Fruit fly (Drosophila melanogaster): ENCODE data around the gene Raf.

Gene Raf

dm6 chrX:2295435-2296229, at the start of gene Raf:
Gene Raf, plus strand, starts transcription at chrX:2295466.
- TF ChIP-seq ovo (GFP tag; optimal IDR thresholded peaks at IDR 0.05) (peak; percentile 72), pad (GFP tag; optimal IDR thresholded peaks at IDR 0.05) (peak; percentile 84), Hr96 (GFP tag; optimal IDR thresholded peaks at IDR 0.05) (no peak), Crg-1 (GFP tag; optimal IDR thresholded peaks at IDR 0.05) (peak; percentile 79)

- TF ChIP-seq ovo (GFP tag; optimal IDR thresholded peaks at IDR 0.05) (no peak), kay (GFP tag; ENCODE audit: borderline replicate concordance) (no peak), CG1620 (GFP tag; optimal IDR thresholded peaks at IDR 0.05) (no peak), CG12768 (GFP tag; optimal IDR thresholded peaks at IDR 0.05) (no peak), Mnt (GFP tag; optimal IDR thresholded peaks at IDR 0.05) (no peak), Crg-1 (GFP tag; optimal IDR thresholded peaks at IDR 0.05) (no peak), CG7101 (tag; optimal IDR thresholded peaks at IDR 0.05) (no peak)
Observed at dm6 chrX:2245931-2246330, 49.3 kb upstream of the Raf start, which contains the start of gene Or2a. Gene Or2a, plus strand, starts transcription at chrX:2246231.

DNA sequence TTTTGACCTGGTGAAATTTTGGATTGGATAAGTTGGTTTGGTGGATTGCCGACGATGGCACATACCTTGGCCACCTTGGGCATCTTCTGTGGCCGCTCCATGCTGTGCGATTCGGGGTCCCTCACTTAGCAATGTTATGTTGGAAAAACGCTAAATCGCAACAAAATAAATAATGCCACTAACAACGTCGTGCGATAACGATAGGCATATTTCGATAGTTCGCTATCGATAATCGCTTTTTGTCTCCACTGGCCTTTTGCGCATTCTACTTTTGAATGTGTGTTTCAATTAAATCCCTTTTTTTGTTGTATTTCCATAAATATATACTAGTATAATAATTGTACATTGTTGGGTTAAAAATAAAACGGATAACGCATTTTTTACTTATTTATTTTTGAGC, 45.5 kb upstream of the Raf start, which contains the start of gene crn:
TSS of gene crn (minus strand) at position 221 of the 400 bp plus-strand sequence.
- TF ChIP-seq Mnt (GFP tag; optimal IDR thresholded peaks at IDR 0.05), result peak; percentile 5
- TF ChIP-seq Hr96 (GFP tag; optimal IDR thresholded peaks at IDR 0.05), result no peak

DNA sequence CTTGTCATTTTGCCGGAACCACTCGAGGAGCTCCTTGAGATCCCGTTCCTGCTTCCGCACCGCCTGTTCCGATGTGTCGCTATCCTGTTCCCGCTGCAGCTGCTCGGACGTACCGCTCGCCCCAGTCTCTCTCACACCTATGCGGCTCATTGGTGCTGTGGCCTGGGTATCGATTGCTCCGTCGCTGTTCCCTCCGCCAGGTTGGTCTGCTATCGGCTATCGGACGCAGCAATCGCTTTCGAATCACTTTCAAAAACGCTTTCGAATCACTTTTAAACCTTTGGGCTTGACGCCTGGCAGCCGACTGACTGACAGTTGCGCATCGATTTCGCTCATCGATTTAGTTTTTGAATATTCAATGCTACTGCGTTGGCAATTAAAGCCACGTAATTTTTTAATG, 43.6 kb upstream of the Raf start, which contains the start of gene CG3191:
TSS of gene CG3191 (minus strand) at position 306 of the 400 bp plus-strand sequence.
- TF ChIP-seq CG7101 (tag; optimal IDR thresholded peaks at IDR 0.05) (no peak), toe (GFP tag; optimal IDR thresholded peaks at IDR 0.05) (no peak), CG14711 (tag; optimal IDR thresholded peaks at IDR 0.05) (no peak), Hr96 (GFP tag; optimal IDR thresholded peaks at IDR 0.05) (no peak), CG12768 (GFP tag; optimal IDR thresholded peaks at IDR 0.05) (no peak), CG1620 (GFP tag; optimal IDR thresholded peaks at IDR 0.05) (no peak), tj (GFP tag; optimal IDR thresholded peaks at IDR 0.05) (no peak)

DNA sequence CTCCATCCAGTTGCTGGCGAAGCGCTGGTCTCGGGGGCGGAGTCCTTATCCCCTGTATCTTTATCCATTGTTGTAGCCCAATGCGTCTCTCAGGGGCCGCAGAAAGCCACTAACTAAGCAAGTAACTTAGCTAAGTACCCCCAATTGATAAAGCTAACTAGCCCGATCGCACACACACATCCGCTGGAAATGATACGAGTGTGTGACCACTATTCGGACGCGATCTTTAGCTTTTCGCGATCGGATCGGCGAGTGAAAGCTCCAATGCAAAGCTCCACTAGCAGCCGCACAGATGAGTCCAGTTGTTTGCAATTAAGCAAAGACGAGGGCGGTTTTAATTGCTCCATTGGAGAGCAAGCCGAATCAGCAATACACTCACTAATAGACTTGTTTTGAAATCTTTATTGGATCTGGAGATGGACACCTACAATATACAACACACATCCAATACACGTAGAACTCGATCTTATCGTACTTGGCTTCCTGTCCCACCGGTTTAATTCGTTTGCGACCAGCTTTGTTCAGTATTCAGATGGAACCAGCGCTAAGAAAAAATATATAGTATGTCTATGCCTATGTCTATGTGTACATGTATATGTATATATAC, 41.1 kb upstream of the Raf start, which contains the start of gene CG3091:
TSS of gene CG3091 (minus strand) at position 178 of the 607 bp plus-strand sequence.
- TF ChIP-seq cic (GFP tag; optimal IDR thresholded peaks at IDR 0.05), result peak; percentile 65
- no peak for TF ChIP-seq CG14711 (tag; optimal IDR thresholded peaks at IDR 0.05)
- TF ChIP-seq Mnt (GFP tag; optimal IDR thresholded peaks at IDR 0.05), result peak; percentile 3
- peak; percentile 25 for TF ChIP-seq CG33017 (tag; optimal IDR thresholded peaks at IDR 0.05)

DNA sequence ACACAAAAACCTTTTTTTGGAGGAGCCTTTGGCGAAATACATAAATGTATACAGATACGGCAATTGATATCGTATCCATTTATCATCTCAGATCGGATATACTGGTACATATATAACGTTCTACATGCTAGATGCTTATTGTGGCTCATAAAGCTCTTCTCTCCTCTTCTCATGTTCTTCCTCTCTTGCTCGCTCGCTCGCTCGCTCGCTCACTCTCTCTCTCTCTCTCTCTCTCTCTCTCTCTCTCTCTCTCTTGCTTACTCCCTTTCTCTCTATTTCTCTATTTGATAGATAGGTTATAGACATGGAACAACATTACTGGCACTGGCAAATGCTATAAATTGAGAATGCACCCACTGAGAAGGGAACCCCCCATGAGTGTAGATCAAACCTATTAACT, 40.2 kb upstream of the Raf start:
- TF ChIP-seq pad (GFP tag; optimal IDR thresholded peaks at IDR 0.05) (peak; percentile 1), CG1620 (GFP tag; optimal IDR thresholded peaks at IDR 0.05) (no peak)

DNA sequence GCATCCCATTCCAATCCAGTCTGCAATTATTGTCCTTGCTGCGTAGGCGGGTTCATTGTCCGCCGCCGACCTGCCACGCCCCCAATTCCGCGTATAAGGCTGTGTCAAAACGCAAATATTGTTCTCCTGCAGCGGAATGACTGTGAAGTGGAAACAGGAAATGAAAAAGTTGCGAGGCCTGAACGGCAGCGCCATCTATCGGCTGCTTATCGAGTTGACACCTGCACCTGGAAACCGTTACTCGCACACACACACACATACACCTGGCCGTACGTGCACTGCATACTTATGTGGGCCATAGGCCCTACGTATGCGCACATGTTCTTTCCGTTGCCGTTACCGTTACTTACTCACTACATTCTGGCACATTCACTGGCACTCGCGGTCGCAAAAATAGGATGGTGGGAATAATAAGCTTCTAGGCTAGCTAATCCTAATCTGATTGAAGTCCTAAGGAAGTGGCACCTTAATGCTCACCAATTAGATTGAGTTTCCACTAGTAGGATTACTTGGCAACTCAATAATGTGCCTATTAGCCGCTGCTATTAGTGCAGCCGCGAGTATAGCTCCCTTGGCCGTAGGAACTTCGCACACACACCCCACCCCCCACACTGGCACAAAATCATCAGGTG, 36.5 kb upstream of the Raf start:
- TF ChIP-seq Mnt (GFP tag; optimal IDR thresholded peaks at IDR 0.05) (peak; percentile 13), cnc (optimal IDR thresholded peaks at IDR 0.05) (no peak)

dm6 chrX:2259763-2260162, 35.5 kb upstream of the Raf start, which contains the start of gene CG3078:
Gene CG3078, minus strand, starts transcription at chrX:2259863.
- TF ChIP-seq Mnt (GFP tag; optimal IDR thresholded peaks at IDR 0.05), result no peak
- no peak for TF ChIP-seq Clk (GFP tag; optimal IDR thresholded peaks at IDR 0.05)
- TF ChIP-seq CG14711 (tag; optimal IDR thresholded peaks at IDR 0.05), result no peak

DNA sequence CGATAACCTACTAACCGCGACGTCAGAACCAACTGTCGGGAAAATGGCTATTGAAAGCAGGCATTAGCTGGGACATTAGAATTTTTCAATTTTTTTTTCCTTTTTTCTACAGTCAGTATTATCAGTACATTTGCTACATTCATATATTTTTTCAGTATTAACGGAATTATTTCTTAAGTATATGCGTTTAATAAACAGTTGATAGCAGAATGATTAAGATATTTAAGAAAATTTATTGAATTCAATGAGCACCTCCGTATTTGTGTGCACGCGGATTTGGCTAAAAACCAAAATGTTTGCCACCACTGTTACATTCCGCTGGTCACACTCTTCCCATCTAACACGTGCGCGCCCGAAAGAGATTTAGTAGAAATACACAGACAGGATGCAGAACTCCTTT, 32.8 kb upstream of the Raf start, which contains the start of the genes temp and CG3071:
TSS of gene temp (minus strand) at position 5 of the 400 bp plus-strand sequence.
TSS of gene CG3071 (plus strand) at position 327 of the 400 bp plus-strand sequence.
- TF ChIP-seq CG12768 (GFP tag; optimal IDR thresholded peaks at IDR 0.05), result peak; percentile 31
- peak; percentile 64 for TF ChIP-seq Crg-1 (GFP tag; optimal IDR thresholded peaks at IDR 0.05)
- TF ChIP-seq Hr96 (GFP tag; optimal IDR thresholded peaks at IDR 0.05), result no peak
- peak; percentile 9 for TF ChIP-seq Clk (GFP tag; optimal IDR thresholded peaks at IDR 0.05)
- peak; percentile 68 for TF ChIP-seq CG7101 (tag; optimal IDR thresholded peaks at IDR 0.05)
- peak; percentile 61 for TF ChIP-seq CG14711 (tag; optimal IDR thresholded peaks at IDR 0.05)
- TF ChIP-seq toe (GFP tag; optimal IDR thresholded peaks at IDR 0.05), result peak; percentile 82
- TF ChIP-seq tj (GFP tag; optimal IDR thresholded peaks at IDR 0.05), result peak; percentile 54
- TF ChIP-seq cic (GFP tag; optimal IDR thresholded peaks at IDR 0.05), result peak; percentile 34
- no peak for TF ChIP-seq cnc (optimal IDR thresholded peaks at IDR 0.05)
- TF ChIP-seq pad (GFP tag; optimal IDR thresholded peaks at IDR 0.05), result peak; percentile 67
- TF ChIP-seq CG5204 (GFP tag; optimal IDR thresholded peaks at IDR 0.05), result no peak
- TF ChIP-seq CG7045 (GFP tag; optimal IDR thresholded peaks at IDR 0.05), result peak; percentile 31
- peak; percentile 99 for TF ChIP-seq Mnt (GFP tag; optimal IDR thresholded peaks at IDR 0.05)
- peak; percentile 47 for TF ChIP-seq ovo (GFP tag; optimal IDR thresholded peaks at IDR 0.05)
- peak; percentile 50 for TF ChIP-seq bab1 (GFP tag; optimal IDR thresholded peaks at IDR 0.05)
- no peak for TF ChIP-seq kay (GFP tag; ENCODE audit: borderline replicate concordance)
- peak; percentile 80 for TF ChIP-seq CG1620 (GFP tag; optimal IDR thresholded peaks at IDR 0.05)
- peak; percentile 85 for TF ChIP-seq CG11617 (GFP tag; optimal IDR thresholded peaks at IDR 0.05)
- peak; percentile 35 for TF ChIP-seq CG33017 (tag; optimal IDR thresholded peaks at IDR 0.05)
